Worm (Caenorhabditis elegans) whole organism, young adult: ENCODE data around the gene F08F1.4.

ENCODE experiments used
- F22D6.2 ChIP-seq: sonication (generic microtip); optimal IDR thresholded peaks from 2 replicates; lab custom pipeline; 2016; ENCODE audit warnings: mild to moderate bottlenecking, missing genetic modification characterization, missing compliant biosample characterization
- F23B12.7 ChIP-seq: sonication (generic microtip); optimal IDR thresholded peaks from 2 replicates; lab custom pipeline; 2017; ENCODE audit warnings: missing genetic modification characterization, mild to moderate bottlenecking, missing compliant biosample characterization, antibody characterized with exemption, moderate library complexity; ENCODE audit not compliant: insufficient read depth
- F33H1.4 ChIP-seq: fragments of 200-800 bp; sonication (Bioruptor generic); IDR thresholded peaks from 2 replicates; pipeline ENCODE4 v1.3.6; 2022; ENCODE audit warnings: missing genetic modification reagents, missing genetic modification characterization, missing compliant biosample characterization
- F57C9.4 ChIP-seq: sonication (generic microtip); optimal IDR thresholded peaks from 2 replicates; lab custom pipeline; 2017; ENCODE audit warnings: mild to moderate bottlenecking, missing genetic modification characterization, missing compliant biosample characterization
- T26A5.8 ChIP-seq: sonication (generic microtip); optimal IDR thresholded peaks from 2 replicates; lab custom pipeline; 2016; ENCODE audit warnings: missing genetic modification characterization, missing compliant biosample characterization
- Y56A3A.18 ChIP-seq: fragments of 200-800 bp; sonication (Bioruptor generic); IDR thresholded peaks from 2 replicates; pipeline ENCODE4 v1.3.6; 2022; ENCODE audit warnings: missing genetic modification reagents, missing genetic modification characterization, missing compliant biosample characterization
- Y79H2A.3 ChIP-seq: fragments of 200-800 bp; sonication (Bioruptor generic); conservative IDR thresholded peaks from 2 replicates; pipeline ENCODE4 v1.3.6; 2022; ENCODE audit warnings: missing genetic modification reagents, missing genetic modification characterization, missing compliant biosample characterization
- ZK185.1 ChIP-seq: sonication (generic microtip); optimal IDR thresholded peaks from 2 replicates; lab custom pipeline; 2016; ENCODE audit warnings: mild to moderate bottlenecking, missing genetic modification characterization, missing compliant biosample characterization; ENCODE audit not compliant: poor library complexity, severe bottlenecking
- akir-1 ChIP-seq: fragments of 200-800 bp; sonication (Bioruptor generic); optimal IDR thresholded peaks from 2 replicates; lab custom pipeline; 2018; ENCODE audit warnings: mild to moderate bottlenecking, missing genetic modification characterization, moderate library complexity, missing compliant biosample characterization
- ama-1 ChIP-seq, 3 experiments: fragments of 150-350 bp in 1 of 3; sonication (generic microtip) in 2 of 3; optimal IDR thresholded peaks; 2 replicates each; lab custom pipeline; 2014 to 2018; ENCODE audit warnings: missing biosample characterization in 2 of 3, missing genetic modification characterization in 2 of 3, missing genetic modification reagents in 2 of 3
- athp-1 ChIP-seq: sonication (generic microtip); optimal IDR thresholded peaks from 2 replicates; lab custom pipeline; 2017; ENCODE audit warnings: mild to moderate bottlenecking, missing genetic modification characterization, missing compliant biosample characterization
- attf-5 ChIP-seq: fragments of 200-800 bp; sonication (Bioruptor generic); optimal IDR thresholded peaks from 2 replicates; lab custom pipeline; 2018; ENCODE audit warnings: mild to moderate bottlenecking, missing genetic modification characterization, missing compliant biosample characterization
- bed-2 ChIP-seq: fragments of 200-800 bp; sonication (Bioruptor generic); IDR thresholded peaks from 2 replicates; pipeline ENCODE4 v1.3.6; 2022; ENCODE audit warnings: missing genetic modification reagents, missing genetic modification characterization, missing compliant biosample characterization
- cebp-2 ChIP-seq: fragments of 200-800 bp; sonication (Bioruptor generic); IDR thresholded peaks from 2 replicates; pipeline ENCODE4 v1.3.6; 2022; ENCODE audit warnings: missing genetic modification characterization, missing compliant biosample characterization
- ceh-100 ChIP-seq: fragments of 200-800 bp; sonication (Bioruptor generic); IDR thresholded peaks from 2 replicates; pipeline ENCODE4 v1.3.6; 2022; ENCODE audit warnings: missing genetic modification reagents, missing genetic modification characterization, missing compliant biosample characterization
- ceh-27 ChIP-seq: fragments of 200-800 bp; sonication (Bioruptor generic); optimal IDR thresholded peaks from 2 replicates; lab custom pipeline; 2018; ENCODE audit warnings: mild to moderate bottlenecking, missing genetic modification characterization, moderate library complexity, missing compliant biosample characterization
- chd-7 ChIP-seq: sonication (generic microtip); optimal IDR thresholded peaks from 2 replicates; lab custom pipeline; 2016; ENCODE audit warnings: mild to moderate bottlenecking, missing genetic modification characterization, moderate library complexity, missing compliant biosample characterization
- dpff-1 ChIP-seq: sonication (generic microtip); optimal IDR thresholded peaks from 2 replicates; lab custom pipeline; 2017; ENCODE audit warnings: mild to moderate bottlenecking, missing genetic modification characterization, missing compliant biosample characterization
- dpl-1 ChIP-seq: fragments of 150-350 bp; optimal IDR thresholded peaks from 2 replicates; lab custom pipeline; 2014; ENCODE audit warnings: missing biosample characterization, missing genetic modification reagents, missing genetic modification characterization
- egl-18 ChIP-seq: fragments of 200-800 bp; sonication (Bioruptor generic); IDR thresholded peaks from 2 replicates; pipeline ENCODE4 v1.3.6; 2022; ENCODE audit warnings: missing genetic modification reagents, missing genetic modification characterization, missing compliant biosample characterization
- egl-44 ChIP-seq: fragments of 200-800 bp; sonication (Bioruptor generic); IDR thresholded peaks from 2 replicates; pipeline ENCODE4 v1.3.6; 2022; ENCODE audit warnings: missing genetic modification reagents, missing genetic modification characterization, missing compliant biosample characterization
- ets-4 ChIP-seq: fragments of 200-800 bp; sonication (Bioruptor generic); optimal IDR thresholded peaks from 2 replicates; lab custom pipeline; 2018; ENCODE audit warnings: mild to moderate bottlenecking, missing genetic modification characterization, missing compliant biosample characterization
- fkh-3 ChIP-seq: sonication (generic microtip); optimal IDR thresholded peaks from 2 replicates; lab custom pipeline; 2016; ENCODE audit warnings: mild to moderate bottlenecking, missing genetic modification characterization, missing compliant biosample characterization
- him-1 ChIP-seq: sonication (generic microtip); optimal IDR thresholded peaks from 2 replicates; lab custom pipeline; 2016; ENCODE audit warnings: missing genotype, missing genetic modification reagents, missing genetic modification characterization, missing compliant biosample characterization
- hlh-12 ChIP-seq: sonication (generic microtip); optimal IDR thresholded peaks from 2 replicates; lab custom pipeline; 2016; ENCODE audit warnings: missing genetic modification characterization, missing compliant biosample characterization
- hmg-1.2 ChIP-seq: fragments of 200-800 bp; sonication (Bioruptor generic); IDR thresholded peaks from 2 replicates; pipeline ENCODE4 v1.3.6; 2022; ENCODE audit warnings: missing genetic modification reagents, missing genetic modification characterization, missing compliant biosample characterization
- hrde-1 ChIP-seq: sonication (generic microtip); optimal IDR thresholded peaks from 2 replicates; lab custom pipeline; 2016; ENCODE audit warnings: missing genetic modification characterization, mild to moderate bottlenecking, missing compliant biosample characterization, moderate library complexity, missing genotype, missing genetic modification reagents, borderline replicate concordance
- hsf-1 ChIP-seq: fragments of 200-800 bp; sonication (Bioruptor generic); IDR thresholded peaks from 2 replicates; pipeline ENCODE4 v1.3.6; 2022; ENCODE audit warnings: missing genetic modification reagents, missing genetic modification characterization, missing compliant biosample characterization
- lag-1 ChIP-seq: fragments of 200-800 bp; sonication (Bioruptor generic); IDR thresholded peaks from 2 replicates; pipeline ENCODE4 v1.3.6; 2022; ENCODE audit warnings: missing genetic modification reagents, missing genetic modification characterization, missing compliant biosample characterization
- let-607 ChIP-seq, 2 experiments: fragments of 200-800 bp in 1 of 2; sonication (Bioruptor generic) in 1 of 2; sonication (generic microtip) in 1 of 2; optimal IDR thresholded peaks; 2 replicates each; lab custom pipeline; 2016 to 2018; ENCODE audit warnings: mild to moderate bottlenecking in 2 of 2, missing compliant biosample characterization in 2 of 2, missing genetic modification characterization in 2 of 2, moderate library complexity in 2 of 2, missing genotype in 1 of 2
- lin-35 ChIP-seq, 3 experiments: fragments of 150-350 bp in 2 of 3; sonication (generic microtip) in 1 of 3; optimal IDR thresholded peaks; 2 replicates each; lab custom pipeline; 2014 to 2018; ENCODE audit warnings: missing biosample characterization in 3 of 3, missing genetic modification characterization in 3 of 3, missing genetic modification reagents in 3 of 3
- madf-10 ChIP-seq: sonication (generic microtip); optimal IDR thresholded peaks from 2 replicates; lab custom pipeline; 2016; ENCODE audit warnings: mild to moderate bottlenecking, missing genetic modification characterization, missing compliant biosample characterization
- mel-28 ChIP-seq: sonication (generic microtip); optimal IDR thresholded peaks from 2 replicates; lab custom pipeline; 2016; ENCODE audit warnings: borderline replicate concordance, mild to moderate bottlenecking, missing genetic modification characterization, missing compliant biosample characterization
- nfyb-1 ChIP-seq: fragments of 200-800 bp; sonication (Bioruptor generic); IDR thresholded peaks from 2 replicates; pipeline ENCODE4 v1.3.6; 2022; ENCODE audit warnings: missing genetic modification reagents, missing genetic modification characterization, missing compliant biosample characterization
- nhr-27 ChIP-seq: fragments of 200-800 bp; sonication (Bioruptor generic); optimal IDR thresholded peaks from 2 replicates; lab custom pipeline; 2018; ENCODE audit warnings: mild to moderate bottlenecking, missing genetic modification characterization, moderate library complexity, missing compliant biosample characterization
- pha-4 ChIP-seq: fragments of 150-350 bp; sonication (generic microtip); optimal IDR thresholded peaks from 2 replicates; lab custom pipeline; 2014; ENCODE audit warnings: missing biosample characterization, missing genetic modification reagents, missing genetic modification characterization
- rcor-1 ChIP-seq: fragments of 200-800 bp; sonication (Bioruptor generic); IDR thresholded peaks from 2 replicates; pipeline ENCODE4 v1.3.6; 2022; ENCODE audit warnings: missing genetic modification reagents, missing genetic modification characterization, missing compliant biosample characterization
- snpc-1.1 ChIP-seq: sonication (generic microtip); optimal IDR thresholded peaks from 2 replicates; lab custom pipeline; 2017; ENCODE audit warnings: missing genetic modification characterization, mild to moderate bottlenecking, missing compliant biosample characterization, antibody characterized with exemption, moderate library complexity, missing genotype, missing genetic modification reagents; ENCODE audit not compliant: insufficient read depth
- snpc-1.3 ChIP-seq: sonication (generic microtip); optimal IDR thresholded peaks from 2 replicates; lab custom pipeline; 2017; ENCODE audit warnings: missing genetic modification characterization, mild to moderate bottlenecking, missing compliant biosample characterization, antibody characterized with exemption, moderate library complexity, missing genotype, missing genetic modification reagents; ENCODE audit not compliant: insufficient read depth
- sptf-2 ChIP-seq: fragments of 200-800 bp; sonication (Bioruptor generic); optimal IDR thresholded peaks from 2 replicates; lab custom pipeline; 2018; ENCODE audit warnings: mild to moderate bottlenecking, missing genetic modification characterization, missing compliant biosample characterization
- unc-130 ChIP-seq: sonication (generic microtip); optimal IDR thresholded peaks from 2 replicates; lab custom pipeline; 2016; ENCODE audit warnings: missing genetic modification reagents, missing genetic modification characterization, missing compliant biosample characterization
- ztf-18 ChIP-seq: sonication (generic microtip); optimal IDR thresholded peaks from 2 replicates; lab custom pipeline; 2016; ENCODE audit warnings: missing genotype, mild to moderate bottlenecking, missing genetic modification characterization, missing compliant biosample characterization
- ztf-25 ChIP-seq: fragments of 200-800 bp; sonication (Bioruptor generic); IDR thresholded peaks from 2 replicates; pipeline ENCODE4 v1.3.6; 2022; ENCODE audit warnings: missing genetic modification reagents, missing genetic modification characterization, missing compliant biosample characterization
- ztf-3 ChIP-seq: fragments of 200-800 bp; sonication (Bioruptor generic); optimal IDR thresholded peaks from 2 replicates; lab custom pipeline; 2018; ENCODE audit warnings: mild to moderate bottlenecking, missing genetic modification characterization, missing compliant biosample characterization

Gene F08F1.4

DNA sequence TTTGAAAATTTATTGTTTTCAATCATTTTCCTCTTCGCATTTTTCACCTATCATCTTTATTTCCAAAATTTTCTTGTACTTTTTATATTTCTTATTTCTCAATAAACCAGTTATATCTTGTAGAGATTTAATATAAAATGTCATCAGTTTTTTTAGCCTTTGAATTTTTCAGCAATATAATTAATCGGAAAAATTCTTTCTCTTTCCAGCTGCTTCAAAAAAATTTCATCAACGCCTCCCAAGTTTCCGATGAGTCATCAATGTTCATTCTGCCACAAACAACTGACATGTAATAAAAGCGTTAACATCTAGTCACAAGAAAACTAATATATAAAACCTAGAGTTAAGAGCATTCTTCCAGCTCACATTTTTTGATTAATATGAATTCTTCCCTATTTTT lies at the start of gene F08F1.4:
F08F1.4 (plus strand) TSS at position 301 of the 400 bp plus-strand sequence.
- TF ChIP-seq dpl-1 (GFP tag; lab: Kevin White, UChicago), result no peak
- no peak for TF ChIP-seq mel-28
- no peak for TF ChIP-seq ceh-27 (GFP tag; lab: Kevin White, UChicago)
- TF ChIP-seq athp-1 (tag; lab: Kevin White, UChicago), result no peak
- TF ChIP-seq cebp-2 (GFP tag; lab: Robert Waterston, UW), result no peak
- TF ChIP-seq him-1 (tag; lab: Kevin White, UChicago), result no peak
- TF ChIP-seq fkh-3 (tag; lab: Kevin White, UChicago), result no peak
- TF ChIP-seq bed-2 (GFP tag; lab: Robert Waterston, UW), result no peak
- TF ChIP-seq nfyb-1 (GFP tag; lab: Robert Waterston, UW), result no peak
- TF ChIP-seq dpff-1 (tag; lab: Kevin White, UChicago), result no peak
- TF ChIP-seq unc-130 (GFP tag; lab: Kevin White, UChicago), result no peak
- TF ChIP-seq nhr-27 (tag; lab: Kevin White, UChicago), result no peak
- TF ChIP-seq Y79H2A.3 (GFP tag; lab: Robert Waterston, UW), result no peak
- TF ChIP-seq Y56A3A.18 (GFP tag; lab: Robert Waterston, UW), result no peak
- TF ChIP-seq hsf-1 (GFP tag; lab: Robert Waterston, UW), result no peak
- TF ChIP-seq attf-5 (GFP tag; lab: Kevin White, UChicago), result no peak
- TF ChIP-seq egl-18 (GFP tag; lab: Robert Waterston, UW), result no peak
- no peak for TF ChIP-seq let-607 (tag; optimal IDR thresholded peaks at IDR 0.05; lab: Kevin White, UChicago)
- TF ChIP-seq chd-7 (tag; lab: Kevin White, UChicago), result no peak
- TF ChIP-seq hrde-1 (tag; lab: Kevin White, UChicago), result no peak

DNA sequence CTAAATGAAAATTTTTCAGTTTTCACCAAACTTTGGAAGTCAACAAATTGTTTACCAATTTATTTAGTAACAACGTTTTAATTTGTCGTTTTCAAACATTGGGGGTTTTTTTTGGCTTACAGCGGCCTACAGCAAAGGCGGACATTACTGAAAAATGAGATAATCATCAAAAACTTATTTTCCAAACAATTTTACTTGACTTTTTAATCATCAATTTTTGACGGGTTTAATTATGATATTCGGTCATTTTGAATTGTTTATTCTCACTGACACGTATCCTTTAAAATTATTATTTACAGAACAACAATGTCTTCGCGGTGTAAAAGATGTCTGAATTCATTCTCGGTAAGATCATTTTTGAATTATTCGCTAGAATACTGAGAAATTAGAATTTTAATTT lies 45.7 kb upstream of the F08F1.4 start, which contains the start of gene F40B5.2:
F40B5.2 (plus strand) TSS at position 301 of the 400 bp plus-strand sequence.
- TF ChIP-seq T26A5.8 (tag; lab: Kevin White, UChicago) (no peak), F33H1.4 (GFP tag; lab: Robert Waterston, UW) (no peak), ets-4 (no peak), F23B12.7 (tag; lab: Kevin White, UChicago) (no peak), hsf-1 (GFP tag; lab: Robert Waterston, UW) (no peak), ZK185.1 (tag; lab: Kevin White, UChicago) (no peak), snpc-1.3 (tag; lab: Kevin White, UChicago) (no peak), sptf-2 (GFP tag; lab: Kevin White, UChicago) (no peak), hlh-12 (tag; lab: Kevin White, UChicago) (no peak), ama-1 (optimal IDR thresholded peaks at IDR 0.05; lab: Kevin White, UChicago) (no peak), ama-1 (GFP tag; optimal IDR thresholded peaks at IDR 0.05; lab: Kevin White, UChicago) (no peak), ztf-25 (GFP tag; lab: Robert Waterston, UW) (no peak)

- TF ChIP-seq F57C9.4 (tag; lab: Kevin White, UChicago) (no peak), lin-35 (GFP tag; optimal IDR thresholded peaks at IDR 0.05; lab: Kevin White, UChicago) (peak in 1 of 3 experiments; percentile 74), madf-10 (tag; lab: Kevin White, UChicago) (peak; percentile 45), pha-4 (tag; lab: Kevin White, UChicago) (no peak), hlh-12 (tag; lab: Kevin White, UChicago) (no peak), akir-1 (GFP tag; lab: Kevin White, UChicago) (no peak), hmg-1.2 (peak; percentile 46), ceh-27 (GFP tag; lab: Kevin White, UChicago) (peak; percentile 34), lag-1 (GFP tag; lab: Robert Waterston, UW) (no peak), snpc-1.1 (tag; lab: Kevin White, UChicago) (no peak), egl-18 (GFP tag; lab: Robert Waterston, UW) (no peak), F22D6.2 (no peak), athp-1 (tag; lab: Kevin White, UChicago) (no peak), ceh-100 (no peak), ztf-3 (GFP tag; lab: Kevin White, UChicago) (no peak), ztf-18 (tag; lab: Kevin White, UChicago) (peak; percentile 93), rcor-1 (GFP tag; lab: Robert Waterston, UW) (0 out of 2 replicates have a peak, but pooled peaks have one; percentile 47), ets-4 (no peak), egl-44 (GFP tag; lab: Robert Waterston, UW) (no peak)
Observed at ce11 chrX:8368210-8368609, 45.0 kb upstream of the F08F1.4 start.
